Worm (Caenorhabditis elegans): ENCODE data around the gene urm-1.

DNA sequence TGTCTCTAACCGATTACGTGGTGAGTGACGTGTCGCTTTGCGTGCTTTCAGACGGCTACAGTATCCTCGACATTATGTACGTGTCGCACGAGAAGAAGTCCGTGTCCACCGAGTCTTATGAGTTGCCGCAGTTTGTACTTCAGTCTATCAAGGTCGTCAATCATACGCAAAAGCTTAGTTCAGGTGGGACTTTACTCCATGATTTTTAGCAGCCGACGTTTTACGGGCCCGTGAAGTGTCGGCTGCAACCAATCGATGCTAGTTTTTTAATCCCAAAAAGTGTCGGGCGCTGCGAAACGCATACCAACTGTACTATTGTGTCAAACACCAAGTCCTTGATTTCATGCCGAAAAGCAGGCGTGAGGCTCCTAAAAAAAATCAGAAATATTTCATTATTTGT is 19.5 kb downstream of the urm-1 start:
- no peak for TF ChIP-seq gei-17 (GFP tag; optimal IDR thresholded peaks at IDR 0.05)
- TF ChIP-seq snpc-4 (GFP tag; optimal IDR thresholded peaks at IDR 0.05) = peak; percentile 21
- peak in 3 of 4 experiments; percentile 53 to 74 (median 59) for TF ChIP-seq snpc-4 (tag; optimal IDR thresholded peaks at IDR 0.05)
- TF ChIP-seq unc-130 (GFP tag; optimal IDR thresholded peaks at IDR 0.05) = no peak
- TF ChIP-seq sptf-2 (GFP tag; optimal IDR thresholded peaks at IDR 0.05) = no peak
- no peak for TF ChIP-seq F23B12.7 (tag; optimal IDR thresholded peaks at IDR 0.05; ENCODE audit: insufficient read depth)
- TF ChIP-seq somi-1 (GFP tag; optimal IDR thresholded peaks at IDR 0.05) = no peak
- no peak for TF ChIP-seq hlh-26 (GFP tag; conservative IDR thresholded peaks at IDR 0.05)
- TF ChIP-seq rec-8 (tag; optimal IDR thresholded peaks at IDR 0.05) = no peak
- no peak for TF ChIP-seq dpl-1 (GFP tag; optimal IDR thresholded peaks at IDR 0.05)
